Worm (Caenorhabditis elegans) whole organism, L4 larva: ENCODE data around the gene srw-115.

Experiments used
- Y105C5A.15 ChIP-seq: fragments of 200-800 bp; sonication (Bioruptor generic); IDR thresholded peaks from 2 replicates; pipeline ENCODE4 v1.3.6; 2022; ENCODE audit warnings: missing genetic modification characterization, missing compliant biosample characterization
- ZK337.2 ChIP-seq: fragments of 200-800 bp; sonication (Bioruptor generic); IDR thresholded peaks from 2 replicates; pipeline ENCODE4 v1.3.6; 2022; ENCODE audit warnings: missing genetic modification reagents, missing genetic modification characterization, missing compliant biosample characterization
- ama-1 ChIP-seq: fragments of 150-350 bp; optimal IDR thresholded peaks from 2 replicates; lab custom pipeline; 2014; ENCODE audit warnings: inconsistent platforms, mixed read lengths
- dmd-8 ChIP-seq: fragments of 200-800 bp; sonication (Bioruptor generic); IDR thresholded peaks from 2 replicates; pipeline ENCODE4 v1.3.6; 2022; ENCODE audit warnings: missing genetic modification characterization, missing compliant biosample characterization
- dpl-1 ChIP-seq: fragments of 150-350 bp; optimal IDR thresholded peaks from 2 replicates; lab custom pipeline; 2014; ENCODE audit warnings: missing biosample characterization, missing genetic modification reagents, missing genetic modification characterization
- egl-27 ChIP-seq: sonication (generic microtip); optimal IDR thresholded peaks from 3 replicates; lab custom pipeline; 2017; ENCODE audit warnings: missing biosample characterization, missing genetic modification reagents, missing genetic modification characterization
- lim-7 ChIP-seq: fragments of 200-800 bp; sonication (Bioruptor generic); IDR thresholded peaks from 2 replicates; pipeline ENCODE4 v1.3.6; 2022; ENCODE audit warnings: missing genetic modification characterization, missing compliant biosample characterization
- lin-15B ChIP-seq: fragments of 150-350 bp; sonication (generic microtip); optimal IDR thresholded peaks from 3 replicates; lab custom pipeline; 2014; ENCODE audit warnings: missing biosample characterization, missing genetic modification characterization
- lir-3 ChIP-seq: sonication (generic microtip); optimal IDR thresholded peaks from 2 replicates; lab custom pipeline; 2016; ENCODE audit warnings: mild to moderate bottlenecking, missing genetic modification characterization, missing compliant biosample characterization
- lsy-2 ChIP-seq, 2 experiments: fragments of 150-350 bp in 1 of 2; sonication (generic microtip) in 1 of 2; optimal IDR thresholded peaks; 2 replicates each; lab custom pipeline; 2014 to 2017; ENCODE audit warnings: missing biosample characterization in 2 of 2, missing genetic modification characterization in 2 of 2
- mes-2 ChIP-seq: sonication (generic microtip); optimal IDR thresholded peaks from 2 replicates; lab custom pipeline; 2016; ENCODE audit warnings: missing genotype, mild to moderate bottlenecking, missing genetic modification characterization, missing compliant biosample characterization; ENCODE audit not compliant: poor library complexity, severe bottlenecking
- nhr-77 ChIP-seq: fragments of 150-350 bp; optimal IDR thresholded peaks from 2 replicates; lab custom pipeline; 2014; ENCODE audit warnings: missing biosample characterization, missing genetic modification characterization
- pqm-1 ChIP-seq: sonication (generic microtip); optimal IDR thresholded peaks from 2 replicates; lab custom pipeline; 2017; ENCODE audit warnings: missing biosample characterization, missing genetic modification characterization
- skn-1 ChIP-seq: fragments of 150-350 bp; optimal IDR thresholded peaks from 2 replicates; lab custom pipeline; 2014; ENCODE audit warnings: missing biosample characterization, missing genetic modification characterization

ce11 chrV:3032343-3032742, 38.6 kb upstream of the srw-115 start, which contains the start of gene irld-38:
- TF ChIP-seq ZK337.2 (GFP tag; lab: Robert Waterston, UW) (no peak), lsy-2 (tag; optimal IDR thresholded peaks at IDR 0.05; lab: Kevin White, UChicago) (no peak), skn-1 (tag; lab: Kevin White, UChicago) (no peak), ama-1 (lab: Kevin White, UChicago) (no peak), lin-15B (no peak), Y105C5A.15 (GFP tag; lab: Robert Waterston, UW) (no peak), dmd-8 (no peak), egl-27 (no peak), mes-2 (tag; lab: Kevin White, UChicago) (no peak), lim-7 (GFP tag; lab: Robert Waterston, UW) (no peak), pqm-1 (tag; lab: Kevin White, UChicago) (no peak), dpl-1 (GFP tag; lab: Kevin White, UChicago) (no peak), nhr-77 (no peak), lir-3 (tag; lab: Kevin White, UChicago) (no peak)
